Worm (Caenorhabditis elegans) whole organism, dauer: ENCODE results near the gene klp-17.

Experiments
- unc-62 ChIP-seq: sonication (generic microtip); optimal IDR thresholded peaks from 2 replicates; lab custom pipeline; 2017; ENCODE audit warnings: missing biosample characterization, missing genetic modification reagents, missing genetic modification characterization

klp-17 gene

ce11 chrII:11476410-11476809 lies 9.0 kb upstream of the klp-17 start, which contains the start of gene W02B12.16:
W02B12.16 (minus strand) TSS chrII:11476510.
- TF ChIP-seq unc-62 (GFP tag; lab: Kevin White, UChicago), result no peak

ce11 chrII:11473525-11474181 lies 6.2 kb upstream of the klp-17 start, which contains the start of the genes metl-1 and W02B12.11:
metl-1 (minus strand) TSS chrII:11473575.
W02B12.11 (plus strand) TSS chrII:11473861.
- TF ChIP-seq unc-62 (GFP tag; lab: Kevin White, UChicago), result no peak

ce11 chrII:11472542-11472941 lies 5.1 kb upstream of the klp-17 start:
- no peak for TF ChIP-seq unc-62 (GFP tag; lab: Kevin White, UChicago)

ce11 chrII:11471916-11472315 lies 4.5 kb upstream of the klp-17 start, which contains the start of gene mfn-1:
mfn-1 (minus strand) TSS chrII:11472016.
- no peak for TF ChIP-seq unc-62 (GFP tag; lab: Kevin White, UChicago)

ce11 chrII:11469574-11470108 lies 2.2 kb upstream of the klp-17 start, which contains the start of gene cisd-1:
cisd-1 (minus strand) TSS chrII:11469624.
- no peak for TF ChIP-seq unc-62 (GFP tag; lab: Kevin White, UChicago)

ce11 chrII:11464427-11464944 lies 3.0 kb downstream of the klp-17 start, which contains the start of the genes aars-1 and rga-1:
aars-1 (minus strand) TSS chrII:11464497.
rga-1 (plus strand) TSS chrII:11464894.
- no peak for TF ChIP-seq unc-62 (GFP tag; lab: Kevin White, UChicago)

ce11 chrII:11463899-11464298 lies 3.5 kb downstream of the klp-17 start:
- no peak for TF ChIP-seq unc-62 (GFP tag; lab: Kevin White, UChicago)

- TF ChIP-seq unc-62 (GFP tag; lab: Kevin White, UChicago), result no peak
These were observed 7.6 kb downstream of the klp-17 start for ce11 chrII:11459883-11460282.

ce11 chrII:11455715-11456114 lies 11.7 kb downstream of the klp-17 start:
- no peak for TF ChIP-seq unc-62 (GFP tag; lab: Kevin White, UChicago)

ce11 chrII:11455140-11455539 lies 12.3 kb downstream of the klp-17 start:
- TF ChIP-seq unc-62 (GFP tag; lab: Kevin White, UChicago), result no peak

- TF ChIP-seq unc-62 (GFP tag; lab: Kevin White, UChicago), result no peak
These were observed 13.8 kb downstream of the klp-17 start for ce11 chrII:11453639-11454038.

ce11 chrII:11453025-11453424 lies 14.4 kb downstream of the klp-17 start, which contains the start of gene rsp-1:
rsp-1 (plus strand) TSS chrII:11453362.
- TF ChIP-seq unc-62 (GFP tag; lab: Kevin White, UChicago), result no peak

- TF ChIP-seq unc-62 (GFP tag; lab: Kevin White, UChicago), result no peak
These were observed 14.9 kb downstream of the klp-17 start, which contains the start of gene rsp-2 for ce11 chrII:11452498-11453005. rsp-2 (minus strand) TSS chrII:11452955.

- TF ChIP-seq unc-62 (GFP tag; lab: Kevin White, UChicago), result no peak
These were observed 15.7 kb downstream of the klp-17 start for ce11 chrII:11451738-11452137.

- TF ChIP-seq unc-62 (GFP tag; lab: Kevin White, UChicago), result no peak
These were observed 16.6 kb downstream of the klp-17 start for ce11 chrII:11450882-11451281.

- no peak for TF ChIP-seq unc-62 (GFP tag; lab: Kevin White, UChicago)
These were observed 18.7 kb downstream of the klp-17 start, which contains the start of gene W02B12.1 for ce11 chrII:11448753-11449152. W02B12.1 (plus strand) TSS chrII:11449021.
